Worm (Caenorhabditis elegans) whole organism, L4 larva: Measurements from ENCODE around the gene Y62H9A.9.

Experiments used
- R02D3.7 ChIP-seq: fragments of 150-350 bp; sonication (generic microtip); optimal IDR thresholded peaks from 3 replicates; lab custom pipeline; 2014; ENCODE audit warnings: missing biosample characterization, missing genetic modification characterization
- Y5F2A.4 ChIP-seq: fragments of 200-800 bp; sonication (Bioruptor generic); optimal IDR thresholded peaks from 2 replicates; lab custom pipeline; 2018; ENCODE audit warnings: mild to moderate bottlenecking, missing genetic modification characterization, missing compliant biosample characterization
- aly-2 ChIP-seq: sonication (generic microtip); optimal IDR thresholded peaks from 2 replicates; lab custom pipeline; 2018; ENCODE audit warnings: missing biosample characterization, missing genetic modification characterization
- ceh-20 ChIP-seq: fragments of 200-800 bp; sonication (Bioruptor generic); IDR thresholded peaks from 2 replicates; pipeline ENCODE4 v1.3.6; 2022; ENCODE audit warnings: missing genetic modification reagents, missing genetic modification characterization, missing compliant biosample characterization
- ceh-32 ChIP-seq: sonication (generic microtip); optimal IDR thresholded peaks from 2 replicates; lab custom pipeline; 2016; ENCODE audit warnings: mild to moderate bottlenecking, missing genetic modification characterization, missing compliant biosample characterization; ENCODE audit not compliant: poor library complexity
- ceh-82 ChIP-seq: sonication (generic microtip); optimal IDR thresholded peaks from 2 replicates; lab custom pipeline; 2017; ENCODE audit warnings: missing biosample characterization, missing genetic modification characterization
- gei-8 ChIP-seq: fragments of 200-800 bp; sonication (Bioruptor generic); optimal IDR thresholded peaks from 2 replicates; lab custom pipeline; 2018; ENCODE audit warnings: mild to moderate bottlenecking, missing genetic modification characterization, missing compliant biosample characterization
- nhr-41 ChIP-seq: fragments of 200-800 bp; sonication (Bioruptor generic); IDR thresholded peaks from 2 replicates; pipeline ENCODE4 v1.3.6; 2022; ENCODE audit warnings: missing genetic modification reagents, missing genetic modification characterization, missing compliant biosample characterization
- nhr-6 ChIP-seq: fragments of 150-350 bp; optimal IDR thresholded peaks from 2 replicates; lab custom pipeline; 2014; ENCODE audit warnings: missing biosample characterization, missing genetic modification characterization
- nhr-77 ChIP-seq: fragments of 150-350 bp; optimal IDR thresholded peaks from 2 replicates; lab custom pipeline; 2014; ENCODE audit warnings: missing biosample characterization, missing genetic modification characterization
- zfp-2 ChIP-seq: sonication (generic microtip); optimal IDR thresholded peaks from 2 replicates; lab custom pipeline; 2016; ENCODE audit warnings: mild to moderate bottlenecking, missing genetic modification characterization, missing compliant biosample characterization
- zfp-3 ChIP-seq: fragments of 200-800 bp; sonication (Bioruptor generic); conservative IDR thresholded peaks from 2 replicates; pipeline ENCODE4 v1.3.6; 2022; ENCODE audit warnings: missing genetic modification reagents, missing genetic modification characterization, missing compliant biosample characterization

ce11 chrX:11913824-11914223, 15.9 kb upstream of the Y62H9A.9 start, which contains the start of gene Y62H9A.12:
- no peak for TF ChIP-seq nhr-77 (tag; lab: Kevin White, UChicago)
- no peak for TF ChIP-seq nhr-41 (GFP tag; lab: Robert Waterston, UW)
- no peak for TF ChIP-seq zfp-3 (GFP tag; lab: Robert Waterston, UW)
- no peak for TF ChIP-seq zfp-2
- no peak for TF ChIP-seq nhr-6
- no peak for TF ChIP-seq ceh-32 (tag; lab: Kevin White, UChicago)
- TF ChIP-seq ceh-20, result no peak
- TF ChIP-seq ceh-82 (tag; lab: Kevin White, UChicago), result no peak
- no peak for TF ChIP-seq aly-2 (tag; lab: Kevin White, UChicago)
- no peak for TF ChIP-seq gei-8 (GFP tag; lab: Kevin White, UChicago)
- TF ChIP-seq R02D3.7 (tag; lab: Kevin White, UChicago), result no peak
- TF ChIP-seq Y5F2A.4 (GFP tag; lab: Kevin White, UChicago), result no peak
